Worm (Caenorhabditis elegans): ENCODE measurements around the gene srg-7.

Gene srg-7

ce11 chrIII:6268061-6268460 lies at the start of gene srg-7:
TSS of gene srg-7 (minus strand) at chrIII:6268161.
- TF ChIP-seq med-1 (GFP tag; optimal IDR thresholded peaks at IDR 0.05; ENCODE audit: insufficient read depth) (no peak), cog-1 (tag; optimal IDR thresholded peaks at IDR 0.05) (no peak), ztf-23 (GFP tag; IDR thresholded peaks at IDR 0.05) (no peak), ref-1 (GFP tag; conservative IDR thresholded peaks at IDR 0.05) (no peak), klf-2 (GFP tag; conservative IDR thresholded peaks at IDR 0.05) (no peak)

- TF ChIP-seq med-1 (GFP tag; optimal IDR thresholded peaks at IDR 0.05; ENCODE audit: insufficient read depth) = no peak
- TF ChIP-seq T22C8.4 (GFP tag; IDR thresholded peaks at IDR 0.05) = no peak
- no peak for TF ChIP-seq ztf-29 (GFP tag; IDR thresholded peaks at IDR 0.05)
- TF ChIP-seq flt-1 (GFP tag; IDR thresholded peaks at IDR 0.05) = no peak
- no peak for TF ChIP-seq ztf-23 (GFP tag; IDR thresholded peaks at IDR 0.05)
Observed at ce11 chrIII:6317345-6317744, 49.4 kb upstream of the srg-7 start.

- no peak for TF ChIP-seq med-1 (GFP tag; optimal IDR thresholded peaks at IDR 0.05; ENCODE audit: insufficient read depth)
- no peak for TF ChIP-seq tab-1 (GFP tag; IDR thresholded peaks at IDR 0.05)
- TF ChIP-seq cog-1 (tag; optimal IDR thresholded peaks at IDR 0.05) = no peak
- no peak for TF ChIP-seq ztf-29 (GFP tag; IDR thresholded peaks at IDR 0.05)
- TF ChIP-seq klf-2 (GFP tag; conservative IDR thresholded peaks at IDR 0.05) = no peak
- no peak for TF ChIP-seq ztf-23 (GFP tag; IDR thresholded peaks at IDR 0.05)
- no peak for TF ChIP-seq T22C8.4 (GFP tag; IDR thresholded peaks at IDR 0.05)
- no peak for TF ChIP-seq ref-1 (GFP tag; conservative IDR thresholded peaks at IDR 0.05)
- no peak for TF ChIP-seq flt-1 (GFP tag; IDR thresholded peaks at IDR 0.05)
Observed at ce11 chrIII:6316795-6317194, 48.8 kb upstream of the srg-7 start.

ce11 chrIII:6315515-6315914 lies 47.6 kb upstream of the srg-7 start:
- TF ChIP-seq ztf-29 (GFP tag; IDR thresholded peaks at IDR 0.05) = no peak
- TF ChIP-seq T22C8.4 (GFP tag; IDR thresholded peaks at IDR 0.05) = no peak
- TF ChIP-seq cog-1 (tag; optimal IDR thresholded peaks at IDR 0.05) = no peak
- TF ChIP-seq ztf-23 (GFP tag; IDR thresholded peaks at IDR 0.05) = no peak
- no peak for TF ChIP-seq klf-2 (GFP tag; conservative IDR thresholded peaks at IDR 0.05)
- TF ChIP-seq ref-1 (GFP tag; conservative IDR thresholded peaks at IDR 0.05) = no peak
- TF ChIP-seq tab-1 (GFP tag; IDR thresholded peaks at IDR 0.05) = no peak
- no peak for TF ChIP-seq med-1 (GFP tag; optimal IDR thresholded peaks at IDR 0.05; ENCODE audit: insufficient read depth)
- no peak for TF ChIP-seq flt-1 (GFP tag; IDR thresholded peaks at IDR 0.05)

ce11 chrIII:6312244-6312643 lies 44.3 kb upstream of the srg-7 start:
- no peak for TF ChIP-seq flt-1 (GFP tag; IDR thresholded peaks at IDR 0.05)
- TF ChIP-seq ztf-29 (GFP tag; IDR thresholded peaks at IDR 0.05) = no peak
- TF ChIP-seq T22C8.4 (GFP tag; IDR thresholded peaks at IDR 0.05) = no peak
- TF ChIP-seq ztf-23 (GFP tag; IDR thresholded peaks at IDR 0.05) = no peak
- no peak for TF ChIP-seq klf-2 (GFP tag; conservative IDR thresholded peaks at IDR 0.05)
- no peak for TF ChIP-seq tab-1 (GFP tag; IDR thresholded peaks at IDR 0.05)
- TF ChIP-seq ref-1 (GFP tag; conservative IDR thresholded peaks at IDR 0.05) = no peak
- no peak for TF ChIP-seq med-1 (GFP tag; optimal IDR thresholded peaks at IDR 0.05; ENCODE audit: insufficient read depth)
- no peak for TF ChIP-seq cog-1 (tag; optimal IDR thresholded peaks at IDR 0.05)

ce11 chrIII:6311452-6311851 lies 43.5 kb upstream of the srg-7 start:
- TF ChIP-seq ztf-23 (GFP tag; IDR thresholded peaks at IDR 0.05) = no peak
- no peak for TF ChIP-seq ztf-29 (GFP tag; IDR thresholded peaks at IDR 0.05)
- TF ChIP-seq ref-1 (GFP tag; conservative IDR thresholded peaks at IDR 0.05) = no peak
- TF ChIP-seq klf-2 (GFP tag; conservative IDR thresholded peaks at IDR 0.05) = no peak
- no peak for TF ChIP-seq tab-1 (GFP tag; IDR thresholded peaks at IDR 0.05)
- TF ChIP-seq cog-1 (tag; optimal IDR thresholded peaks at IDR 0.05) = no peak
- TF ChIP-seq med-1 (GFP tag; optimal IDR thresholded peaks at IDR 0.05; ENCODE audit: insufficient read depth) = no peak

ce11 chrIII:6310352-6310751 lies 42.4 kb upstream of the srg-7 start:
- TF ChIP-seq ref-1 (GFP tag; conservative IDR thresholded peaks at IDR 0.05) = no peak
- TF ChIP-seq ztf-23 (GFP tag; IDR thresholded peaks at IDR 0.05) = no peak
- TF ChIP-seq tab-1 (GFP tag; IDR thresholded peaks at IDR 0.05) = no peak
- TF ChIP-seq ztf-29 (GFP tag; IDR thresholded peaks at IDR 0.05) = no peak
- no peak for TF ChIP-seq T22C8.4 (GFP tag; IDR thresholded peaks at IDR 0.05)
- TF ChIP-seq klf-2 (GFP tag; conservative IDR thresholded peaks at IDR 0.05) = no peak
- TF ChIP-seq flt-1 (GFP tag; IDR thresholded peaks at IDR 0.05) = no peak
- TF ChIP-seq med-1 (GFP tag; optimal IDR thresholded peaks at IDR 0.05; ENCODE audit: insufficient read depth) = no peak
- TF ChIP-seq cog-1 (tag; optimal IDR thresholded peaks at IDR 0.05) = no peak

- TF ChIP-seq ztf-29 (GFP tag; IDR thresholded peaks at IDR 0.05) (no peak), flt-1 (GFP tag; IDR thresholded peaks at IDR 0.05) (no peak), klf-2 (GFP tag; conservative IDR thresholded peaks at IDR 0.05) (no peak), T22C8.4 (GFP tag; IDR thresholded peaks at IDR 0.05) (no peak), tab-1 (GFP tag; IDR thresholded peaks at IDR 0.05) (no peak), cog-1 (tag; optimal IDR thresholded peaks at IDR 0.05) (no peak), med-1 (GFP tag; optimal IDR thresholded peaks at IDR 0.05; ENCODE audit: insufficient read depth) (no peak), ztf-23 (GFP tag; IDR thresholded peaks at IDR 0.05) (no peak), ref-1 (GFP tag; conservative IDR thresholded peaks at IDR 0.05) (no peak)
Observed at ce11 chrIII:6309066-6309465, 41.1 kb upstream of the srg-7 start, which contains the start of gene gar-2. TSS of gene gar-2 (plus strand) at chrIII:6309366.

ce11 chrIII:6307832-6308231 lies 39.9 kb upstream of the srg-7 start:
- TF ChIP-seq ztf-29 (GFP tag; IDR thresholded peaks at IDR 0.05) (no peak), cog-1 (tag; optimal IDR thresholded peaks at IDR 0.05) (no peak), med-1 (GFP tag; optimal IDR thresholded peaks at IDR 0.05; ENCODE audit: insufficient read depth) (no peak), tab-1 (GFP tag; IDR thresholded peaks at IDR 0.05) (no peak), ztf-23 (GFP tag; IDR thresholded peaks at IDR 0.05) (no peak), klf-2 (GFP tag; conservative IDR thresholded peaks at IDR 0.05) (no peak), ref-1 (GFP tag; conservative IDR thresholded peaks at IDR 0.05) (no peak), flt-1 (GFP tag; IDR thresholded peaks at IDR 0.05) (no peak)

- TF ChIP-seq med-1 (GFP tag; optimal IDR thresholded peaks at IDR 0.05; ENCODE audit: insufficient read depth) = no peak
- TF ChIP-seq ztf-29 (GFP tag; IDR thresholded peaks at IDR 0.05) = no peak
- no peak for TF ChIP-seq T22C8.4 (GFP tag; IDR thresholded peaks at IDR 0.05)
- TF ChIP-seq tab-1 (GFP tag; IDR thresholded peaks at IDR 0.05) = no peak
- TF ChIP-seq klf-2 (GFP tag; conservative IDR thresholded peaks at IDR 0.05) = no peak
- no peak for TF ChIP-seq ztf-23 (GFP tag; IDR thresholded peaks at IDR 0.05)
- no peak for TF ChIP-seq cog-1 (tag; optimal IDR thresholded peaks at IDR 0.05)
- TF ChIP-seq flt-1 (GFP tag; IDR thresholded peaks at IDR 0.05) = no peak
- TF ChIP-seq ref-1 (GFP tag; conservative IDR thresholded peaks at IDR 0.05) = no peak
Observed at ce11 chrIII:6303787-6304186, 35.8 kb upstream of the srg-7 start.

Measured in whole organism, midembryonic.